Fruit fly (Drosophila melanogaster) Kc167 (cell line): Measurements from ENCODE around the gene CG34135.

Experiments used
- Myc ChIP-seq: fragments of >200 bp; optimal IDR thresholded peaks from 2 replicates; lab custom pipeline; 2017; ENCODE audit warnings: missing external identifiers
- Sin3A ChIP-seq: fragments of >200 bp; optimal IDR thresholded peaks from 2 replicates; lab custom pipeline; 2018; ENCODE audit warnings: missing external identifiers
- h ChIP-seq: fragments of >200 bp; optimal IDR thresholded peaks from 3 replicates; lab custom pipeline; 2018; ENCODE audit warnings: missing external identifiers
- insv ChIP-seq: fragments of >200 bp; optimal IDR thresholded peaks from 3 replicates; lab custom pipeline; 2018; ENCODE audit warnings: missing external identifiers
- psq ChIP-seq: fragments of >200 bp; optimal IDR thresholded peaks from 2 replicates; lab custom pipeline; 2017; ENCODE audit warnings: missing external identifiers
- ttk ChIP-seq: sonication (Bioruptor generic); optimal IDR thresholded peaks from 2 replicates; lab custom pipeline; 2017; ENCODE audit warnings: missing external identifiers

Gene CG34135

dm6 chr3R:8807048-8807447, 39.1 kb upstream of the CG34135 start:
- TF ChIP-seq Sin3A (no peak), insv (lab: Kevin White, UChicago) (no peak), psq (lab: Kevin White, UChicago) (no peak), ttk (no peak), Myc (lab: Kevin White, UChicago) (no peak), h (lab: Kevin White, UChicago) (no peak)

DNA sequence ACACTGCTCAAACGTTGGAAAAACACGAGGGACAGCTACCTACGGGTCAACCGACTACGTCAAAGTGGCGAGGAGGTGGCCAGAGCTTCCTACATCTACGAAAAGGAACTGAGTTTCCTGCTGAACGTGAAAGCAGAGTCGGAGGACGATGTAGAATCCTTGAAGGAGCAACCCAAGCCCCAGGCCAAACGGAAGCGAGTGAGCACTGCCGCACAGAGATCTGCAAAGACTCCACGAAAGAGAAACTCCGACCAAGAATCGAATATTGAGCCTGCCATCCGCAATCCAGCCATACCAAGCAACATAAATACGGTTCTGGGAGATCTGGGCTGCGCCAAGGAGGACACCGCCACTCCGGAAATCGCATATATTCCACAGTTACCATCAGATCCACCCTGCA, 38.6 kb upstream of the CG34135 start:
- no peak for TF ChIP-seq psq (lab: Kevin White, UChicago)
- TF ChIP-seq Myc (lab: Kevin White, UChicago), result no peak
- no peak for TF ChIP-seq insv (lab: Kevin White, UChicago)

dm6 chr3R:8806104-8806503, 38.1 kb upstream of the CG34135 start, which contains the start of gene hng2:
TSS of gene hng2 (plus strand) at chr3R:8806322.
- TF ChIP-seq psq (lab: Kevin White, UChicago) (no peak), ttk (no peak), Myc (lab: Kevin White, UChicago) (no peak), insv (lab: Kevin White, UChicago) (no peak), h (lab: Kevin White, UChicago) (no peak), Sin3A (no peak)

- TF ChIP-seq ttk (no peak), Sin3A (no peak), insv (lab: Kevin White, UChicago) (no peak), h (lab: Kevin White, UChicago) (no peak), Myc (lab: Kevin White, UChicago) (no peak), psq (lab: Kevin White, UChicago) (no peak)
Observed at dm6 chr3R:8805388-8805852, 37.4 kb upstream of the CG34135 start, which contains the start of gene CG9839. TSS of gene CG9839 (minus strand) at chr3R:8805802.

DNA sequence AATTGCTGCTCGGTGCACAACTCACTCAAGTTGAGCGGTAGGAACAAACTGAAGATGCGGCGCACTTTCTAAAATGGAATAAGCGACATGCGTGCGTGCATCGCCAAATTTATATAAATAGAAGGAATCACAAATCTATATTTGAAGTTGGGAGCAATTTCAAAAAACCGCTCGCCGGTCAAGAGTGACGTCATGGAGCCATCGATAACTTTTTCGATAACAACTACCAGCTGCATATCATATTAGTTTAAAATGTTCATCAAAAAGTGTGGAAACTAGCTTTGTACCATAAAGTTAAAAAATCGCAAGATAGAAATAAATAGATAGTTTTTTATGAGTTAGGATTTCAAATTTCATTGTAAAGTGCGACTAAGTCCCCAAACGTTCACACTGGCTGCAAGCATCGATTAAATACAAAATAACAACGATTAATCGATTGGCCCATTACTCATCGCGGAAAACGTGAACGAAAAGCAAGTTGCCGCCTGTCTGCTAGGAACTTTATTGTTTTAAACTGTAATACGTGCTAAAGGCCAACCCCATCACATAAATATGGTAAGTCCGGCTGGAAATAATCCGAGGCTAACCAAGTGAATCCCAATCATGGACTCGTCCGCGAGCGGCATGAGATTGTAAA, 33.3 kb upstream of the CG34135 start, which contains the start of the genes Pif1A, Pif1B and CCT7:
Gene Pif1A, minus strand, starts transcription at position 51 of the 637 bp plus-strand sequence.
Gene Pif1B, minus strand, starts transcription at position 51 of the 637 bp plus-strand sequence.
Gene CCT7, plus strand, starts transcription at position 439 of the 637 bp plus-strand sequence.
- TF ChIP-seq insv (lab: Kevin White, UChicago), result no peak
- no peak for TF ChIP-seq ttk
- no peak for TF ChIP-seq h (lab: Kevin White, UChicago)
- no peak for TF ChIP-seq Sin3A
- TF ChIP-seq Myc (lab: Kevin White, UChicago), result no peak
- no peak for TF ChIP-seq psq (lab: Kevin White, UChicago)

DNA sequence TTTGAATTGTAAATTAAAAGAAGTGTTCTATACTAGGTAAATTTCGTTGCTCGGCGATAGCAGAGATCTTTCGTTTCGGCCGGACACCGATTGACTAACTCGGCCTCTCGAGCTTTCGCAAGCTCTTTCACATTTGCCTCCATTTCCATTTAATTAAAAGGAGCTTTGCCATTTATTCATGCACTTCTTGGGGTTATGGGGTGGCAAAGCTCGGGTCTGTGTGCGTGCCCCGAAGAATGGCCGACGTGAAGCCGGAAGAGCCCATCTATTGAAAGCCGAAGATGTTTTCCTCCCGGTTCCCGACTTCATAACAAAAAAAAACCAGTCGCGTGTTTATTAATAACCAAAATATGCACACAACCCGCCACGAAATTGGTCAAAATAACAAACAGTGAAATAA, 31.9 kb upstream of the CG34135 start:
- TF ChIP-seq h (lab: Kevin White, UChicago) (no peak), insv (lab: Kevin White, UChicago) (no peak), ttk (no peak), psq (lab: Kevin White, UChicago) (no peak), Myc (lab: Kevin White, UChicago) (no peak), Sin3A (no peak)

- TF ChIP-seq ttk, result no peak
- no peak for TF ChIP-seq insv (lab: Kevin White, UChicago)
- TF ChIP-seq h (lab: Kevin White, UChicago), result no peak
- TF ChIP-seq psq (lab: Kevin White, UChicago), result no peak
- TF ChIP-seq Sin3A, result no peak
- TF ChIP-seq Myc (lab: Kevin White, UChicago), result no peak
Observed at dm6 chr3R:8798332-8798731, 30.3 kb upstream of the CG34135 start.

DNA sequence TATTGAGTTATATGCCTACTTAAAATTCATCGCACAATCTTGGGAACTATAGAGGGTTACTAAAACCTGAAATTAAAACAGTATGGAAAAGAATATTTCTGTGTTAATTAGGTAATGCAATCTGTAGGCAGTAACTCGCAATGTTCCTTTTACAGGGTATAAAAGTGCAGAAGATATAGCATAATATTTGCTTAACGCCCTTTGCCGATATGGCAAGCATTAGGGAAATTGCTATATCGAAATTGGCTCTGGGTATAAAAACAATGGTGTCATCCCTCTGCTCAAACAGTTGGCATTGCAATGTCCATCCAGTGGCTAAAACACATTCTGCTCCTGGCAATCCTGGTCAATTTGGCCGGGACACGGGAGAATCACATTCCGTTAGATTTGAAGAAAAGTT, 26.4 kb upstream of the CG34135 start, which contains the start of gene Ir85a:
Gene Ir85a, plus strand, starts transcription at position 301 of the 400 bp plus-strand sequence.
- no peak for TF ChIP-seq Myc (lab: Kevin White, UChicago)
- TF ChIP-seq insv (lab: Kevin White, UChicago), result no peak
- no peak for TF ChIP-seq Sin3A
- TF ChIP-seq ttk, result no peak
- no peak for TF ChIP-seq psq (lab: Kevin White, UChicago)
- no peak for TF ChIP-seq h (lab: Kevin White, UChicago)

- TF ChIP-seq insv (lab: Kevin White, UChicago) (no peak), ttk (no peak), Myc (lab: Kevin White, UChicago) (no peak), h (lab: Kevin White, UChicago) (no peak), psq (lab: Kevin White, UChicago) (no peak), Sin3A (no peak)
Observed at dm6 chr3R:8793726-8794125, 25.7 kb upstream of the CG34135 start.

DNA sequence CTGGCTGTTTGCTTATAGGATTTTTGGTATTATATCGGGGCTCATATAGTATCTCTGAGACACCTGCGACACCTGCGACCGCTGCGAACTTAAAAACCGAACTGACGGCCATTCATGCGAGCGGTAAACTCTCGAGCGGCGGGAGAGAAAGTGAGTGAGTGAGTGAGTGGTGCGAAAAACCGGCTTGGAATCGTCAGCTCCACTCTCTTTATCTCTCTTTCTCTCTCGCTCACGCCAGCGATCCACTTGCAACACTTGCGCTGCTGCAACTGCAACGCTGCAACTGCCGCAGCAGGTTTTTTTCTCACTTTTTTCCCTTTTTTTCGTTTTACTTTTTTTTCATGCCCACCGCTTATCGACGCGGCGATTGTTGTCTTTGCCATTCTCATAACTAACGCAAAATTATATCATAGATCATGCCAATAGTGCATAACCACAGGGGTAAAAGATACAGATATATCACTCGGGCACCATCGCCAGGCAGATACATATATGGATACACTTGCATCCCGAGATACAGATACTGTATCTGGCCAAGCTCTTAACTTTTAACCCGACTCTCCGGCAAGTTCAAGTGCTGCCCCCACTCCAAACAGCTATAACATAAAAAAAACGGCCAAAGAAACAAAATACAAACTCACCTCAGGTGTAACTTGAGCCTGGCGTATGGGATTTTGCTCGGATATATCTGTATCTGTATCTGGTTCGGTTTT, 24.6 kb upstream of the CG34135 start:
- TF ChIP-seq insv (lab: Kevin White, UChicago), result no peak
- TF ChIP-seq psq (lab: Kevin White, UChicago), result no peak
- TF ChIP-seq h (lab: Kevin White, UChicago), result no peak
- TF ChIP-seq ttk, result no peak
- TF ChIP-seq Myc (lab: Kevin White, UChicago), result no peak
- no peak for TF ChIP-seq Sin3A

DNA sequence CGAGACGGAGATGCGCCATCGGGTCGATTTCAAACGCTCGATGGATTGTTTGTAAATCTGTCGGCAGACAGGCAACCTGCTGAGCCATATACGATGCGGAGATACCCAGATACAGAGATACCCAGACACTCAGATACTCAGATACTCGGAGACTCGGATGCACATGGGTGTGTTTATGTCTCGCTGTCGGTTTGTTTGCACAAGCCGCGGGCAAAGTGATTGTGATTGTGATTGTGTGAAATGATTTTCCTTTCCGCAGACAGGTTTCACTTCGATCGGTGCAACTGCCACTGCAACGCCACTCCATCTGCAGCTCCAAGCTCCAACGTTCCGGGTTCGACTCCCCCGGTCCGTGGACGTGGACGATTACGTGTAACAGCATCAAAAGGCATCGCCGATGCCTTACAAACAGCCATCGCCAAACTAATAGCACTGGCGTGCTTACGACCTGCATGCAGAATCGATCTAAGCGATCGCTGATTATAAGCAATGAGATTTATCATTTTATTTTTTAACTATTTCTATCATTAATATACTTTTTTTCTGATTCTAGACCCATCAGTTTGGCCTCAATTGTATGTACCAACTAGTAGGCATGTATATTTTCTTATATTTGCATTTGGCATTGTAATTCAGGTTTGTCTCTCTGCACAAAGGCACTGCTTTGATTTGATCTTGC, 20.9 kb upstream of the CG34135 start:
- TF ChIP-seq ttk (no peak), h (lab: Kevin White, UChicago) (no peak), psq (lab: Kevin White, UChicago) (no peak), Myc (lab: Kevin White, UChicago) (no peak), Sin3A (no peak), insv (lab: Kevin White, UChicago) (no peak)
